Fruit fly (Drosophila melanogaster) Kc167 (cell line): ENCODE data around the gene Slc25A46a.

Experiments
- Myc ChIP-seq: fragments of >200 bp; optimal IDR thresholded peaks from 2 replicates; lab custom pipeline; 2017; ENCODE audit warnings: missing external identifiers
- Sin3A ChIP-seq: fragments of >200 bp; optimal IDR thresholded peaks from 2 replicates; lab custom pipeline; 2018; ENCODE audit warnings: missing external identifiers
- h ChIP-seq: fragments of >200 bp; optimal IDR thresholded peaks from 3 replicates; lab custom pipeline; 2018; ENCODE audit warnings: missing external identifiers
- insv ChIP-seq: fragments of >200 bp; optimal IDR thresholded peaks from 3 replicates; lab custom pipeline; 2018; ENCODE audit warnings: missing external identifiers
- psq ChIP-seq: fragments of >200 bp; optimal IDR thresholded peaks from 2 replicates; lab custom pipeline; 2017; ENCODE audit warnings: missing external identifiers
- ttk ChIP-seq: sonication (Bioruptor generic); optimal IDR thresholded peaks from 2 replicates; lab custom pipeline; 2017; ENCODE audit warnings: missing external identifiers

The Slc25A46a gene

DNA sequence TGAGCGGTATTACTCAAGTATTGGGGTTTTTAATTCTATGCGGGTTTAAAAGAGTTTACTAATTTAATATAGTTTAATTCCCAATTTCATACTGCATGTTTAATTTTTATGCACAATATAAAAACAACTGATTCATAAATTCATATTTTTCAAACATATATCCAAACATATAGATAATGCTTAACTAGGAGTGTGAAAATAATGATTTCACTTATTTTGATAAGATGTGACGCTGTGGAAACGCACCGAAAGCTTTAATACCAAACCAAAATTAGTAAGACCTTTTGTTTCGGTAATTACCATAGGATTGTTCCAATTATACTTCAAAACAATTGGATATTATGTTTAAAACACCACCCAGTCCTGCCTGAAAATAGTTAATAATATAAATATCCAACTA lies at the start of gene Slc25A46a:
TSS of gene Slc25A46a (plus strand) at position 272 of the 400 bp plus-strand sequence.
- TF ChIP-seq Sin3A (lab: Kevin White, UChicago), result no peak
- no peak for TF ChIP-seq h
- TF ChIP-seq Myc, result no peak
- TF ChIP-seq insv (lab: Kevin White, UChicago), result no peak
- TF ChIP-seq ttk, result no peak
- no peak for TF ChIP-seq psq (lab: Kevin White, UChicago)

DNA sequence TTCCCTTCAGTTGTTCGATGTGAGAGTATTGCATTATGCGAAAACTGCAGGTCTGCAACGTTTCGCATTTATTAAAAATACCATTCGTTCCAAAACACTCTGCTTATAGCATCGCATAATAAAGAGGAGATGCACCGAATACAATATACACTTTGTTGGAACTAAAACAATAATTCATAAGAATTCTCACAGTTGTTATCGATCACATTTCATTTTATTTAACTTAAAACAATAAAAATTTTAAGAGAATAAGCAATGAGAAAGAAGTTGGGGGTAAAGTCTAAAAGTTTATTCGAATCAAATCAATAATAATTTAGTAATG lies 49.4 kb upstream of the Slc25A46a start:
- TF ChIP-seq h (no peak), ttk (no peak), insv (lab: Kevin White, UChicago) (no peak), Myc (no peak), Sin3A (lab: Kevin White, UChicago) (no peak), psq (lab: Kevin White, UChicago) (no peak)

DNA sequence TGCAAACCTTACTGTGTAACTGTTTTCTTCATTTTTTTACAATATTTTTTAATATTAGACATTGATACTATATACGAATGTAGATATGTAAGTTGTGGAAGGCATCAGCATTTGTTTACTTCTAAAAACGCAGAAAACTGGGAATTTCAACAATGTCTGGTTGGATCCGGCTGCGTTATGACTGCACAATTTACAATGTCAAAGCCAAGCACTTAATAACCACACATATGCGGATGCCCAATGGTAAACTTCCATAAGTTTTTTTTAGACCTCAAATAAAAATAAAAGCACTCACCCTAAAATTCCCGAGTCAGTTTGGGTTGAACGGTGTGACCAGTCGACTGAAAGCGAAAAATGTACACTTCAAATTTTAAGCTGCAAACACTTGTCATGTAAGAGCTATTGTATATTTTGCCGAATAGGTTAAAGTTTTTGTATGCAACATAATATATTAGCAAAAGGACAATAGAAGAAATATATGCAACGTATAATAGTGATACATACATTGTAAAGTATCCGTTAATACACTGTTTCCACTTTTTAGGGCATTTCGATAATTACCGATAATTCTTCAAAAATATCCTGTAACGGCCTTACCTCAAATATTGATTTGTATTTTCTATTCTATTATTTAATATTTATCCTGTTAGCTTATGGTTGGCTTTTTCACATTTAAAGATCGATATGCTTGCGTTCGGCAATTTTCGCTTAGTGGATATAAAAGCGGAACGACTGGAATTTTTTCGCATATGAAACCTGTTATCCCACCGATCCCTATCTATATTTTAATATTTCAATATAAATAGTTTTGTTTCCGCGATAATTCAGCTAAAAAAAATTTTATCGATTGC lies 43.2 kb upstream of the Slc25A46a start, which contains the start of gene Stim:
TSS of gene Stim (minus strand) at position 347 of the 851 bp plus-strand sequence.
- TF ChIP-seq Myc, result no peak
- no peak for TF ChIP-seq psq (lab: Kevin White, UChicago)
- no peak for TF ChIP-seq ttk
- TF ChIP-seq h, result no peak
- no peak for TF ChIP-seq Sin3A (lab: Kevin White, UChicago)
- no peak for TF ChIP-seq insv (lab: Kevin White, UChicago)

DNA sequence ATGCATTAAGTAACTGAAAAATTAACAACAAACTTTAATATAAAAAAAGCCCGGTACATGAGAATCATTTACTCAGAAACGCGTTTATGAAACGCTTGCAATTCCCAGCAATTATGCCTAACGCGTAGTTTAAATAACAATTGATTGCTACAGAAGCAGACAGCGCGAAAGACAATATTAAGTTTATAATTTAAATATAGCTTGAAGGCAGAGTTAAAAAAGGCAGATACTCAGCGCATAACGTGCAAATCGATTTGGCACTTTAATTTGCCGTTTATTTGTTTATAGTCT lies 42.7 kb upstream of the Slc25A46a start, which contains the start of gene CG8924:
TSS of gene CG8924 (plus strand) at position 122 of the 291 bp plus-strand sequence.
- TF ChIP-seq insv (lab: Kevin White, UChicago) (no peak), ttk (no peak), psq (lab: Kevin White, UChicago) (no peak), Sin3A (lab: Kevin White, UChicago) (no peak), Myc (no peak), h (no peak)

DNA sequence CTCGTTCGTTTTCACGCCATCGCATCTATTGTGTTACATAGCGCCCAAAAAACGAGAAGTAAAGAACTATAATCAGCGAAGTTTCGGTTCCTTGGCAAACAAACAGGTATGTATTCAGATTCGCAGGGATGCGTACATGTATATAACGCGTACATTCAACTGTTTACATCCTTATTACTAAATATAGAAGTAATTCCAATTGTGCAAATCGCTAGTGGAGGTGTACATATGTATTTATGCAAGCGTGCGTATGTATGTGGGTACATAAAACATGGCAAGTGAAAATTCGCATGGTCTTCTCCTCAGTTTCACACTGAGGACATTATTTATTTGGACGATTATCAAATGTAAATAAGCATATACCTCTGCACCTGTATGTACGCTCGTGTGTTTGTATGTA lies 42.0 kb upstream of the Slc25A46a start:
- TF ChIP-seq h (no peak), Sin3A (lab: Kevin White, UChicago) (no peak), ttk (no peak), psq (lab: Kevin White, UChicago) (no peak), Myc (no peak), insv (lab: Kevin White, UChicago) (no peak)

DNA sequence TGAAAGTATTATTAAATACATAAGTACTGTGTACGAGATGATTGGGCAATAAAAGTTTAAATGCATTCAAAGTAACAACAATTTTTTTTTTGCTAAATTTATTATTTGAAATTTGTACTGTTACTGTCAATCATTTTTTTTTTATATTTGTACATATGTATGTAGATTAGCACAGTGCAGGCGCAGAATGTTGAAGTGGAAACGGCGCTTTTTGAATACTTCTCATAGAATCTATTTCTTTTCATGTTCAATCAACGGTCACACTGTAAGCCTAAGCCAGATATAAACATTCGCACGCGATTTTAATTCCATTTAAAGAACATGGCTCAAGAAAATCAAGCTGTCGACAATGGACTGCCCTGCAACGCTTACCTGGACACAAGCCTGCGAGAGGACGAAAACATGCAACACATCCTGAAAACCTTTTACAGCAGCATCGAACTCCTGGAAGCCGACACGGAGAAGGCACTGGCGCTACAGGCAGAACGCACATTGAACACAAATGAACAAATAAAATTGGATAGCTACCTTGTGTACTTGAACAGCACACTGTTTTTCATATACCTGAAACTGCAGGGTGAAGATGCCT lies 38.7 kb upstream of the Slc25A46a start, which contains the start of gene Rrp47:
TSS of gene Rrp47 (plus strand) at position 163 of the 589 bp plus-strand sequence.
- no peak for TF ChIP-seq ttk
- TF ChIP-seq h, result no peak
- TF ChIP-seq Myc, result no peak
- no peak for TF ChIP-seq Sin3A (lab: Kevin White, UChicago)

DNA sequence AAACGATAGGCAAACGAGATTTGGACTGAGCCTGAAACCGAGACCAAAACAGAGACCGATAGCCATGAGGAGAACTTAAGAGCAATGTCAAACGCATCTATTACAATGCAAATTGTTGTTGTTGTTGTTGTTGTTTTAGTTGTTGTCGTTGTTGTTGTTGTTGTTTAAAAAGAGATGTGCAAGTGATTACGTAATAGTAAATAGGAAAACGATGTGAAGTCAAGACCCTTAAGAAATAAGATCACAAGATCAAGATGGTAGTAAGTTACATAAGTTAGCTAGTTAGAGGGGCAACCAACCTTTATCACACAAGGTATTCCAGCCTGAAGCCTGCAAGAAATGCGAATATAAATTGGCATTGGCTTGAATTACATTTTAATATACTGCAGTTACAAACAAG lies 33.5 kb upstream of the Slc25A46a start:
- TF ChIP-seq Myc (no peak), Sin3A (lab: Kevin White, UChicago) (no peak), psq (lab: Kevin White, UChicago) (no peak)

DNA sequence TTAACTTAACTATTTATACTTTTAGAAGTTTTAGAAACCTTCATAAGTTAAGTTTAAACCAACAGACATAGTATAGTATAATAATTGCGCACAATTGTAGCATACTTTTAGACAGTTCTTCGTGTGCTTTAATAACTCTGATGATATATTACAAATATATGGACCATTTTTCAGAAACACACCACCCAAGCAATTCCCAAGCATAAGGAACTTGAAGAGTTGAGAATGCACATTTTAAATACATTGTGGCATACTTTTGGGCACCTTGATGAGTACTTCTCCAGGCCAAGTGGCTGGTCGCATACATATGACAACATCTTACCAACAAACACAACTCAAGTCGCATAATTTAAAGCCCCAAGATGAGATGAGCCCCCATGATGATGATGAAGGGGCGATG lies 14.0 kb upstream of the Slc25A46a start:
- TF ChIP-seq Sin3A (lab: Kevin White, UChicago) (no peak), Myc (no peak), insv (lab: Kevin White, UChicago) (no peak), h (no peak), ttk (no peak), psq (lab: Kevin White, UChicago) (no peak)

DNA sequence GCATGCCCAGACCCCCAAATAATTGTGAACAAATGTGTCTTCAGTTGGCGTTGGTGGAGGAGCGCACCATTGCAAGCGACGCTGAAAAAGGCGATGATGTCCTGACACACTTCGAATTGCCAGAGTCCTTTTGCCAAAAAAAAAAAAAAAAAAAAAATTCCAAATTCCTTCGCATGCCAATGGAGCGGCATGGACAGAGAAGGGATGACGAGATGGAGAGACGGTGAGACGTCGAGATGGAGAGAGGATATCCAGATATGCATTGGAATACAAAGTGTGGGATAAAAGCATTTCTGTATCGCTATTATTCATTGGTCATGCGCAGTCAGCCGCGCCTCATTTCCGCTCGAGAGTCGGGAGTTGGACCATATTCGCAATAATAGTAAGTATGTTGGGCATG lies 12.0 kb upstream of the Slc25A46a start:
- TF ChIP-seq Myc (no peak), Sin3A (lab: Kevin White, UChicago) (no peak), h (no peak), psq (lab: Kevin White, UChicago) (no peak), insv (lab: Kevin White, UChicago) (no peak), ttk (no peak)

DNA sequence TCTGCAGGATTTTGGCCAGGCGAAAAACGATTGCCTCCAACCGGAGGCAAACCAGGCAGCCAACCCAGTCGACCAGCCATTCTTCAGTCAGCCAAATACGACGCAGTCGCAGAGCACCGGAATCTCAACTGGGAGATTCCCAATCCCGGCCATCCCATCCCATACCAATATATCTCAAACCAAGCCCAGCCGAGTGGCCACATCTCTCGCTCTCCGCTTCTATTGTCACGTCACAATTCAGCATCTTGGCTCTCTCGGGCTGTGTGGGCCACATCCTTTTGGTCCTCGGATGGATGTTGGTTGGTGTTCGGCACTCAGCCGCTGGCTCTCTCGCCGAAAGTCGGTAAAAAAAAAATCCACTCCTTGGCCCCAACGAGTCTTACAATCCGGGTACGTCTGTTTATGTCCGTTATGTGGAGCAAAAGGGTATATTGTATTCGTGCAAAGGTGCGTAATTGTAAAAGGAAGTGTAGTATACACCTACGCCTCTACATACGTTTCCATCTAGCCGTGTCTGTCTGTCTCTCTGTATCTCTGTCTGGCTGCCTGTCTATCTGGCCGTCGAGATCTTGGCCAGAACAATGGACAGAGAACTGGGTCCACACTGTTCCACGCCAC lies 10.3 kb upstream of the Slc25A46a start, which contains the start of gene mmd:
TSS of gene mmd (minus strand) at position 3 of the 618 bp plus-strand sequence.
- TF ChIP-seq h, result no peak
- no peak for TF ChIP-seq Myc
- no peak for TF ChIP-seq psq (lab: Kevin White, UChicago)
- no peak for TF ChIP-seq ttk
- no peak for TF ChIP-seq insv (lab: Kevin White, UChicago)
- TF ChIP-seq Sin3A (lab: Kevin White, UChicago), result no peak

DNA sequence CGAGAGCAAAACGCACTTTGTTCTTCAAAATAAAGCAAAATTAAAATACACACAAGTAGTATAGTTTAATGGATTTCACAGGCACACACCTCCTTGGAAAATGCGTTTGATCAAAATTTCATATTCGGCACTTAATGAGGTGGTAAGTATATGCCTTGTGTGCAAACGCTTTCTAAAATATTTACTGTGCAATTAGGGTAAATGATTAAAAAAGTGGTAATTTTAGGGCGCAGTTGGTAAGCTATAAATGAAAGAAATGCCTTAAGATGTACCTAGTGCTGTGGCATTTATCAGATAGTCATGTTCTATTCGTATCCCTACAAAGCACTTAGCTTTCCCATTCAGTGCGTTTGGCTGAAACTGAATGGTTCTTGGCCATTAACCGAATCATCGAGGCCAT lies 9.4 kb upstream of the Slc25A46a start, which contains the start of gene Or13a:
TSS of gene Or13a (plus strand) at position 301 of the 400 bp plus-strand sequence.
- no peak for TF ChIP-seq psq (lab: Kevin White, UChicago)
- TF ChIP-seq ttk, result no peak
- no peak for TF ChIP-seq Myc
- TF ChIP-seq Sin3A (lab: Kevin White, UChicago), result no peak
- TF ChIP-seq insv (lab: Kevin White, UChicago), result no peak
- TF ChIP-seq h, result no peak

DNA sequence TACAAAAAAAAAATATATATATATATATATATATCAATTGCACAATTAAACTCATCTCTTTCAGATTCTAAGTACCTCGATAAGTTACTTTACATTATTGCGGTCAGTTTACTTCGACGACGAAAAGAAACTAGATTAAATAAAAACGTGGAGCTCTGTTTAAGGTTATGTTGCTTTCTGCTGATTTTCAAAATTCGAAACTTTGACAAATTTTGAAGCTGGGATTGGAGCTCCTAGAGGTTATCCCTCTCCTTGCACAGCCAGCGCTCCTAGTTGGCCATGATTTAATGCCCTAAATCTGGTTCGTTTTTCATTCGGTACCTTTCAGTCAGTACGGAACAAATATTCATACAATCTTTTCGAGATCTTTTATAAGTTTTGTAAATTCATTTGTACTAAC lies 7.0 kb upstream of the Slc25A46a start, which contains the start of gene CG42766:
TSS of gene CG42766 (plus strand) at position 301 of the 400 bp plus-strand sequence.
- TF ChIP-seq insv (lab: Kevin White, UChicago), result no peak
- TF ChIP-seq psq (lab: Kevin White, UChicago), result no peak
- TF ChIP-seq Sin3A (lab: Kevin White, UChicago), result no peak
- no peak for TF ChIP-seq h
- no peak for TF ChIP-seq Myc
- no peak for TF ChIP-seq ttk
